Fruit fly (Drosophila melanogaster) whole organism, embryonic: ENCODE results near the gene CG14383.

Experiments
- Aef1 ChIP-seq: fragments of 200-800 bp; sonication (Bioruptor generic); IDR thresholded peaks from 3 replicates; pipeline ENCODE4 v1.3.6; 2022; ENCODE audit warnings: missing biosample characterization, missing genetic modification characterization
- Atf3 ChIP-seq: fragments of 200-800 bp; sonication (Bioruptor generic); optimal IDR thresholded peaks from 3 replicates; lab custom pipeline; 2016; ENCODE audit warnings: missing biosample characterization, missing genetic modification characterization
- Awh ChIP-seq: fragments of 200-800 bp; sonication (Bioruptor generic); IDR thresholded peaks from 2 replicates; pipeline ENCODE4, ENCODE4 v1.3.6; 2022; ENCODE audit warnings: missing biosample characterization, missing genetic modification characterization
- Bgb ChIP-seq: fragments of 200-800 bp; sonication (Bioruptor generic); IDR thresholded peaks from 2 replicates; pipeline ENCODE4 v1.3.6; 2022; ENCODE audit warnings: missing biosample characterization, missing genetic modification characterization; ENCODE audit not compliant: partially characterized antibody
- CG11723 ChIP-seq: fragments of 200-800 bp; sonication (Bioruptor generic); optimal IDR thresholded peaks from 2 replicates; lab custom pipeline; 2017; ENCODE audit warnings: missing biosample characterization, mild to moderate bottlenecking, missing genetic modification characterization
- CG12104 ChIP-seq: fragments of 200-800 bp; sonication (Bioruptor generic); optimal IDR thresholded peaks from 3 replicates; lab custom pipeline; 2016; ENCODE audit warnings: missing biosample characterization, missing genetic modification characterization
- CG13296 ChIP-seq: fragments of 200-800 bp; sonication (Bioruptor generic); optimal IDR thresholded peaks from 3 replicates; lab custom pipeline; 2018; ENCODE audit warnings: missing biosample characterization, mild to moderate bottlenecking, missing genetic modification characterization
- CG13624 ChIP-seq: fragments of 200-800 bp; sonication (Bioruptor generic); optimal IDR thresholded peaks from 2 replicates; lab custom pipeline; 2016; ENCODE audit warnings: missing biosample characterization, missing genetic modification characterization
- CG14050 ChIP-seq: fragments of 200-800 bp; sonication (Bioruptor generic); IDR thresholded peaks from 3 replicates; pipeline ENCODE4 v1.3.6; 2022; ENCODE audit warnings: missing biosample characterization, missing genetic modification characterization
- CG15514 ChIP-seq: fragments of 200-800 bp; sonication (Bioruptor generic); optimal IDR thresholded peaks from 3 replicates; lab custom pipeline; 2017; ENCODE audit warnings: missing biosample characterization, missing genetic modification characterization, mild to moderate bottlenecking, moderate library complexity, missing genetic modification reagents
- CG17829 ChIP-seq: fragments of 200-800 bp; optimal IDR thresholded peaks from 2 replicates; lab custom pipeline; 2019; ENCODE audit warnings: missing biosample characterization, mild to moderate bottlenecking, missing genetic modification characterization, moderate library complexity
- CG2116 ChIP-seq: fragments of 200-800 bp; sonication (Bioruptor generic); optimal IDR thresholded peaks from 3 replicates; lab custom pipeline; 2018; ENCODE audit warnings: missing biosample characterization, mild to moderate bottlenecking, missing genetic modification characterization
- CG2202 ChIP-seq: fragments of 200-800 bp; sonication (Bioruptor generic); optimal IDR thresholded peaks from 2 replicates; lab custom pipeline; 2018; ENCODE audit warnings: missing biosample characterization, mild to moderate bottlenecking, missing genetic modification characterization
- CG2712 ChIP-seq: fragments of 200-800 bp; optimal IDR thresholded peaks from 3 replicates; lab custom pipeline; 2019; ENCODE audit warnings: missing biosample characterization, mild to moderate bottlenecking, missing genetic modification characterization, moderate library complexity
- CG30431 ChIP-seq: fragments of 200-800 bp; sonication (Bioruptor generic); optimal IDR thresholded peaks from 2 replicates; lab custom pipeline; 2017; ENCODE audit warnings: missing biosample characterization, missing genetic modification characterization
- CG33213 ChIP-seq: fragments of 200-800 bp; sonication (Bioruptor generic); optimal IDR thresholded peaks from 3 replicates; lab custom pipeline; 2016; ENCODE audit warnings: missing biosample characterization, missing genetic modification characterization
- CG4617 ChIP-seq: fragments of 200-800 bp; sonication (Bioruptor generic); optimal IDR thresholded peaks from 3 replicates; lab custom pipeline; 2016; ENCODE audit warnings: missing biosample characterization, missing genetic modification characterization, borderline replicate concordance
- CG8478 ChIP-seq: fragments of >200 bp; optimal IDR thresholded peaks from 2 replicates; lab custom pipeline; 2018
- CG9727 ChIP-seq: fragments of 200-800 bp; sonication (Bioruptor generic); optimal IDR thresholded peaks from 3 replicates; lab custom pipeline; 2017; ENCODE audit warnings: missing biosample characterization, mild to moderate bottlenecking, missing genetic modification characterization
- Dip2 ChIP-seq: fragments of 200-800 bp; sonication (Bioruptor generic); IDR thresholded peaks from 2 replicates; pipeline ENCODE4 v1.3.6; 2022; ENCODE audit warnings: missing biosample characterization, missing genetic modification characterization
- Doc3 ChIP-seq: fragments of 200-800 bp; sonication (Bioruptor generic); IDR thresholded peaks from 3 replicates; pipeline ENCODE4 v1.3.6; 2022; ENCODE audit warnings: missing biosample characterization, missing genetic modification characterization; ENCODE audit not compliant: partially characterized antibody
- Ets97D ChIP-seq: fragments of 200-800 bp; sonication (Bioruptor generic); optimal IDR thresholded peaks from 3 replicates; lab custom pipeline; 2016; ENCODE audit warnings: missing biosample characterization, missing genetic modification characterization
- HLH3B ChIP-seq: fragments of 200-800 bp; sonication (Bioruptor generic); IDR thresholded peaks from 2 replicates; pipeline ENCODE4 v1.3.6; 2022; ENCODE audit warnings: missing biosample characterization, missing genetic modification characterization
- HLH54F ChIP-seq: fragments of 200-800 bp; sonication (Bioruptor generic); optimal IDR thresholded peaks from 3 replicates; lab custom pipeline; 2016; ENCODE audit warnings: missing biosample characterization, missing genetic modification characterization
- Hr3 ChIP-seq: fragments of 200-800 bp; sonication (Bioruptor generic); optimal IDR thresholded peaks from 3 replicates; lab custom pipeline; 2016; ENCODE audit warnings: missing biosample characterization, missing genetic modification characterization
- Max ChIP-seq: fragments of 200-800 bp; sonication (Bioruptor generic); optimal IDR thresholded peaks from 2 replicates; lab custom pipeline; 2016; ENCODE audit warnings: missing biosample characterization, mild to moderate bottlenecking, missing genetic modification characterization
- Oli ChIP-seq: fragments of 200-800 bp; sonication (Bioruptor generic); optimal IDR thresholded peaks from 2 replicates; lab custom pipeline; 2018; ENCODE audit warnings: missing biosample characterization, mild to moderate bottlenecking, missing genetic modification characterization, moderate library complexity
- Ptx1 ChIP-seq: fragments of 200-800 bp; sonication (Bioruptor generic); IDR thresholded peaks from 2 replicates; pipeline ENCODE4 v1.3.6; 2022; ENCODE audit warnings: missing biosample characterization, missing genetic modification characterization
- Scr ChIP-seq: fragments of 200-800 bp; sonication (Bioruptor generic); IDR thresholded peaks from 2 replicates; pipeline ENCODE4 v1.3.6; 2022; ENCODE audit warnings: missing biosample characterization, missing genetic modification characterization; ENCODE audit not compliant: partially characterized antibody
- ara ChIP-seq: fragments of 200-800 bp; sonication (Bioruptor generic); IDR thresholded peaks from 2 replicates; pipeline ENCODE4 v1.3.6; 2022; ENCODE audit warnings: missing biosample characterization, missing genetic modification characterization
- bsh ChIP-seq, 2 experiments: fragments of 200-800 bp; sonication (Bioruptor generic); optimal IDR thresholded peaks; 2 replicates each; lab custom pipeline; 2017 to 2018; ENCODE audit warnings: mild to moderate bottlenecking in 2 of 2, missing biosample characterization in 2 of 2, missing genetic modification characterization in 2 of 2, moderate library complexity in 1 of 2
- cad ChIP-seq: fragments of >200 bp; optimal IDR thresholded peaks from 2 replicates; lab custom pipeline; 2017; ENCODE audit warnings: missing biosample characterization, missing genetic modification characterization
- chif ChIP-seq, 2 experiments: fragments of 200-800 bp; sonication (Bioruptor generic); optimal IDR thresholded peaks; 3 replicates each; lab custom pipeline; 2016; ENCODE audit warnings: missing biosample characterization in 2 of 2, missing genetic modification characterization in 2 of 2
- ci ChIP-seq: fragments of 200-800 bp; sonication (Bioruptor generic); IDR thresholded peaks from 3 replicates; pipeline ENCODE4 v1.3.6; 2022; ENCODE audit warnings: missing biosample characterization, missing genetic modification characterization
- croc ChIP-seq: fragments of 200-800 bp; sonication (Bioruptor generic); conservative IDR thresholded peaks from 3 replicates; pipeline ENCODE4 v1.3.6; 2022; ENCODE audit warnings: missing biosample characterization, missing genetic modification characterization
- eve ChIP-seq, 2 experiments: fragments of >200 bp; optimal IDR thresholded peaks; 2 replicates each; lab custom pipeline; 2017; ENCODE audit warnings: missing biosample characterization in 2 of 2, missing genetic modification characterization in 2 of 2
- gfzf ChIP-seq: fragments of 200-800 bp; sonication (Bioruptor generic); optimal IDR thresholded peaks from 2 replicates; lab custom pipeline; 2016; ENCODE audit warnings: missing biosample characterization, mild to moderate bottlenecking, missing genetic modification characterization, moderate library complexity
- pho ChIP-seq: fragments of 200-800 bp; sonication (Bioruptor generic); optimal IDR thresholded peaks from 2 replicates; lab custom pipeline; 2016; ENCODE audit warnings: missing biosample characterization, missing genetic modification characterization
- pnt ChIP-seq: fragments of 200-800 bp; sonication (Bioruptor generic); optimal IDR thresholded peaks from 3 replicates; lab custom pipeline; 2016; ENCODE audit warnings: missing biosample characterization, missing genetic modification characterization
- ranshi ChIP-seq: fragments of 200-800 bp; sonication (Bioruptor generic); IDR thresholded peaks from 2 replicates; pipeline ENCODE4 v1.3.6; 2022; ENCODE audit warnings: missing biosample characterization, missing genetic modification characterization
- scrt ChIP-seq: fragments of 200-800 bp; sonication (Bioruptor generic); optimal IDR thresholded peaks from 2 replicates; lab custom pipeline; 2018; ENCODE audit warnings: missing biosample characterization, mild to moderate bottlenecking, missing genetic modification characterization, moderate library complexity
- shn ChIP-seq: fragments of 200-800 bp; sonication (Bioruptor generic); optimal IDR thresholded peaks from 3 replicates; lab custom pipeline; 2016; ENCODE audit warnings: missing biosample characterization, missing genetic modification characterization
- sim ChIP-seq: fragments of 200-800 bp; sonication (Bioruptor generic); IDR thresholded peaks from 2 replicates; pipeline ENCODE4 v1.3.6; 2022; ENCODE audit warnings: missing biosample characterization, missing genetic modification characterization
- sisA ChIP-seq: fragments of 200-800 bp; sonication (Bioruptor generic); IDR thresholded peaks from 2 replicates; pipeline ENCODE4 v1.3.6; 2022; ENCODE audit warnings: missing biosample characterization, missing genetic modification characterization
- sna ChIP-seq: fragments of 200-800 bp; sonication (Bioruptor generic); IDR thresholded peaks from 2 replicates; pipeline ENCODE4 v1.3.6; 2022; ENCODE audit warnings: missing biosample characterization, missing genetic modification characterization; ENCODE audit not compliant: partially characterized antibody
- sob ChIP-seq: fragments of 200-800 bp; sonication (Bioruptor generic); IDR thresholded peaks from 2 replicates; pipeline ENCODE4 v1.3.6; 2022; ENCODE audit warnings: missing biosample characterization, missing genetic modification characterization
- sr ChIP-seq: fragments of 200-800 bp; sonication (Bioruptor generic); IDR thresholded peaks from 3 replicates; pipeline ENCODE4 v1.3.6; 2022; ENCODE audit warnings: missing biosample characterization, missing genetic modification characterization
- stc ChIP-seq: fragments of 200-800 bp; sonication (Bioruptor generic); IDR thresholded peaks from 2 replicates; pipeline ENCODE4 v1.3.6; 2022; ENCODE audit warnings: missing biosample characterization, missing genetic modification characterization
- stwl ChIP-seq: fragments of 200-800 bp; sonication (Bioruptor generic); optimal IDR thresholded peaks from 3 replicates; lab custom pipeline; 2018; ENCODE audit warnings: missing biosample characterization, mild to moderate bottlenecking, missing genetic modification characterization, moderate library complexity
- sug ChIP-seq: fragments of 200-800 bp; optimal IDR thresholded peaks from 2 replicates; lab custom pipeline; 2019; ENCODE audit warnings: missing biosample characterization, mild to moderate bottlenecking, missing genetic modification characterization, moderate library complexity

The CG14383 gene

DNA sequence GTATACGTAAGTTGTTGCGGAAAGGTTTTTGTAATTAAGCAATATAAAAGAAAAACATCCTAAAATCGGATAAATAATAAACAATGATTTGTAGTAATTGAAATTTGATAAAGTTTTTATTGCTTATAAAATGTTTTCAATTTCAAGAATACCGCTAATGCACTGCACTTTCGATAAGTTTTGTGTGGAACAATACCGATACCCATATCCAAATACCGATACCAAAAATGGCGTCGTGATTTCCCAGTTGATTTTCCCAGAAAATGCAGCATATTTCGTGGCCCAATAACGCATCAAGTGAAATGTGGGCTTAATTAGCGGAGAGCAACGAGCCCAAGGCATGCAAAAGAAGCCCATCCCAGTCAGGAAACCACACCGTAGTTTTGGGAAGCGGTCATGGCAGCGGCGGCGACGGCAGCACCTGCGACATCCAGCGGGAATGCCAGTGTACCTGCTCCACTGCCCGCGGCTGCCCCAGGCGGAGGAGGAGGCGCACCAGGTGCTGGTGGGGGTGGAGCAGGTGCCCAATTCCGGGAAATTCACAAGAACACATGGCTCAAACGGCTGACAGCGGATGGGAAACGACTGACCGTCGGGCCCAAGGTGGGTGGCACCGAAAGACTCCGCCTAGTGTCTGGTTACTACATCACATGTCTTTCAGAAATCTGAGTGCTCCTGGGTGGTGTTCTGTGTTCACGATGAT, 2.3 kb downstream of the CG14383 start, which contains the start of gene CG31342 (continued):
- TF ChIP-seq sug (tag; lab: Kevin White, UChicago) = peak; percentile 54
- no peak for TF ChIP-seq CG2712 (tag; lab: Kevin White, UChicago)
- peak in 1 of 2 experiments; percentile 23 for TF ChIP-seq chif (GFP tag; optimal IDR thresholded peaks at IDR 0.05; lab: Kevin White, UChicago)
- peak; percentile 17 for TF ChIP-seq Ets97D (GFP tag; lab: Kevin White, UChicago)
- TF ChIP-seq croc (GFP tag; lab: Robert Waterston, UW) = no peak
- no peak for TF ChIP-seq Aef1 (GFP tag; lab: Robert Waterston, UW)
- TF ChIP-seq CG13624 = peak; percentile 67
- no peak for TF ChIP-seq sisA (GFP tag; lab: Robert Waterston, UW)
- no peak for TF ChIP-seq CG30431 (GFP tag; lab: Kevin White, UChicago)
- TF ChIP-seq CG2202 (tag; lab: Kevin White, UChicago) = peak; percentile 2
- TF ChIP-seq CG12104 (GFP tag; lab: Kevin White, UChicago) = peak; percentile 24
- TF ChIP-seq CG2116 (GFP tag; lab: Kevin White, UChicago) = peak; percentile 75
- TF ChIP-seq CG8478 (lab: Kevin White, UChicago) = no peak
- peak; percentile 20; the same call in 1 of the 2 replicates for TF ChIP-seq stc
- peak; percentile 25; the same call in 1 of the 3 replicates for TF ChIP-seq ci
- TF ChIP-seq CG9727 (GFP tag; lab: Kevin White, UChicago) = no peak
- no peak for TF ChIP-seq ara (GFP tag; lab: Robert Waterston, UW)
- no peak for TF ChIP-seq cad (GFP tag; lab: Kevin White, UChicago)
- peak; percentile 9 for TF ChIP-seq pho (GFP tag; lab: Kevin White, UChicago)
- TF ChIP-seq CG13296 (GFP tag; lab: Kevin White, UChicago) = peak; percentile 48
- TF ChIP-seq sna = peak; percentile 61; the same call in 1 of the 2 replicates
- TF ChIP-seq stwl (tag; lab: Kevin White, UChicago) = peak; percentile 69
- no peak for TF ChIP-seq Dip2 (GFP tag; lab: Robert Waterston, UW)
- no peak for TF ChIP-seq HLH54F (GFP tag; lab: Kevin White, UChicago)
- TF ChIP-seq shn (GFP tag; lab: Kevin White, UChicago) = no peak
- TF ChIP-seq sim (GFP tag; lab: Robert Waterston, UW) = no peak
- no peak for TF ChIP-seq pnt (GFP tag; lab: Kevin White, UChicago)
- TF ChIP-seq Atf3 = no peak
- TF ChIP-seq bsh (GFP tag; optimal IDR thresholded peaks at IDR 0.05; lab: Kevin White, UChicago) = peak in 1 of 2 experiments; percentile 62
- TF ChIP-seq ranshi (GFP tag; lab: Robert Waterston, UW) = peak; percentile 40; the same call in 1 of the 2 replicates
- TF ChIP-seq CG4617 (GFP tag; lab: Kevin White, UChicago) = peak; percentile 93
- no peak for TF ChIP-seq eve (GFP tag; optimal IDR thresholded peaks at IDR 0.05; lab: Kevin White, UChicago)
- TF ChIP-seq Doc3 (GFP tag; lab: Robert Waterston, UW) = peak; percentile 64
- no peak; the same call in 1 of the 2 replicates for TF ChIP-seq HLH3B
- peak; percentile 14; the same call in 1 of the 2 replicates for TF ChIP-seq sob (GFP tag; lab: Robert Waterston, UW)
- no peak for TF ChIP-seq Awh (GFP tag; lab: Robert Waterston, UW)
- TF ChIP-seq scrt (GFP tag; lab: Kevin White, UChicago) = no peak
- no peak for TF ChIP-seq Max (GFP tag; lab: Kevin White, UChicago)
- no peak for TF ChIP-seq CG14050 (GFP tag; lab: Robert Waterston, UW)
- no peak for TF ChIP-seq Oli (tag; lab: Kevin White, UChicago)
- TF ChIP-seq gfzf = peak; percentile 30
- peak; percentile 76 for TF ChIP-seq Bgb
- TF ChIP-seq Ptx1 (GFP tag; lab: Robert Waterston, UW) = peak; percentile 24; the same call in 1 of the 2 replicates
- TF ChIP-seq Hr3 (GFP tag; lab: Kevin White, UChicago) = peak; percentile 22
- no peak for TF ChIP-seq CG33213 (GFP tag; lab: Kevin White, UChicago)
- no peak for TF ChIP-seq CG11723 (GFP tag; lab: Kevin White, UChicago)
- TF ChIP-seq CG15514 (GFP tag; lab: Kevin White, UChicago) = peak; percentile 52
- peak; percentile 73 for TF ChIP-seq Scr (GFP tag; lab: Robert Waterston, UW)
- peak; percentile 76 for TF ChIP-seq CG17829 (tag; lab: Kevin White, UChicago)
- TF ChIP-seq sr (GFP tag; lab: Robert Waterston, UW) = 0 out of 3 replicates have a peak, but pooled peaks have one; percentile 21
